Worm (Caenorhabditis elegans): ENCODE results near the gene sysm-1.
A peak's percentile ranks its signal among the peaks of the same experiment; 100 is the strongest.

sysm-1 gene

ce11 chrII:9060332-9060840 lies 22.6 kb downstream of the sysm-1 start (continued):
- no peak for TF ChIP-seq ceh-32 (tag; optimal IDR thresholded peaks at IDR 0.05; ENCODE audit: poor library complexity)
- TF ChIP-seq F10B5.3 (tag; optimal IDR thresholded peaks at IDR 0.05): no peak
- TF ChIP-seq aha-1 (tag): peak; percentile 100
- TF ChIP-seq lin-38 (GFP tag; IDR thresholded peaks at IDR 0.05): peak; percentile 83
- TF ChIP-seq gei-8 (GFP tag; optimal IDR thresholded peaks at IDR 0.05): no peak
- TF ChIP-seq D1046.2 (GFP tag; IDR thresholded peaks at IDR 0.05): no peak
- TF ChIP-seq nhr-11 (tag; optimal IDR thresholded peaks at IDR 0.05): peak; percentile 95
- no peak for TF ChIP-seq ztf-11 (tag; optimal IDR thresholded peaks at IDR 0.05)
- TF ChIP-seq F49E8.2 (tag; optimal IDR thresholded peaks at IDR 0.05; ENCODE audit: borderline replicate concordance): no peak
- TF ChIP-seq Y75B8A.6 (GFP tag; IDR thresholded peaks at IDR 0.05): no peak
- TF ChIP-seq ZK337.2 (GFP tag; IDR thresholded peaks at IDR 0.05): no peak
- peak; percentile 95 for TF ChIP-seq mxl-3 (GFP tag; optimal IDR thresholded peaks at IDR 0.05)
- no peak for TF ChIP-seq skn-1 (tag; optimal IDR thresholded peaks at IDR 0.05)
- peak; percentile 73 for TF ChIP-seq fkh-10 (GFP tag; optimal IDR thresholded peaks at IDR 0.05)
- no peak for TF ChIP-seq nhr-237 (tag; optimal IDR thresholded peaks at IDR 0.05)
- peak; percentile 49; the same call in 1 of the 2 replicates for TF ChIP-seq mdt-29 (GFP tag; IDR thresholded peaks at IDR 0.05)
- TF ChIP-seq hlh-30 (tag; optimal IDR thresholded peaks at IDR 0.05; ENCODE audit: insufficient read depth): peak; percentile 85
- TF ChIP-seq lim-7 (GFP tag; IDR thresholded peaks at IDR 0.05): 0 out of 2 replicates have a peak, but pooled peaks have one; percentile 44
- peak; percentile 83 for TF ChIP-seq ctbp-1 (GFP tag; IDR thresholded peaks at IDR 0.05)
- TF ChIP-seq spr-1 (tag; optimal IDR thresholded peaks at IDR 0.05): peak; percentile 79
- peak; percentile 28; the same call in 1 of the 2 replicates for TF ChIP-seq nhr-41 (GFP tag; IDR thresholded peaks at IDR 0.05)
- peak; percentile 96 for TF ChIP-seq nhr-77 (tag; optimal IDR thresholded peaks at IDR 0.05)
- no peak for TF ChIP-seq F26F4.8 (GFP tag; conservative IDR thresholded peaks at IDR 0.05)
- peak; percentile 97 for TF ChIP-seq mep-1 (tag; optimal IDR thresholded peaks at IDR 0.05)
- peak in 1 of 2 experiments; percentile 81 for TF ChIP-seq daf-16 (GFP tag; optimal IDR thresholded peaks at IDR 0.05)
- TF ChIP-seq daf-16 (tag; optimal IDR thresholded peaks at IDR 0.05): peak; percentile 88
- TF ChIP-seq dve-1 (tag; optimal IDR thresholded peaks at IDR 0.05; ENCODE audit: insufficient read depth): peak; percentile 98
- peak; percentile 95 for TF ChIP-seq nhr-6 (tag; optimal IDR thresholded peaks at IDR 0.05)
- no peak for TF ChIP-seq dmd-8 (GFP tag; IDR thresholded peaks at IDR 0.05)
- TF ChIP-seq Y105C5A.15 (GFP tag; IDR thresholded peaks at IDR 0.05): no peak
- no peak; the same call in 1 of the 2 replicates for TF ChIP-seq vab-7 (GFP tag; IDR thresholded peaks at IDR 0.05)
- no peak for TF ChIP-seq fos-1 (tag; optimal IDR thresholded peaks at IDR 0.05)
- no peak for TF ChIP-seq ceh-82 (tag; optimal IDR thresholded peaks at IDR 0.05)
- TF ChIP-seq sdz-12 (GFP tag; optimal IDR thresholded peaks at IDR 0.05): no peak
- no peak for TF ChIP-seq daf-8 (GFP tag; IDR thresholded peaks at IDR 0.05)
- TF ChIP-seq php-3 (GFP tag; IDR thresholded peaks at IDR 0.05): 0 out of 2 replicates have a peak, but pooled peaks have one; percentile 58
- peak; percentile 98 for TF ChIP-seq hlh-11 (tag; optimal IDR thresholded peaks at IDR 0.05)
- TF ChIP-seq lin-13 (GFP tag; optimal IDR thresholded peaks at IDR 0.05): peak; percentile 93
- peak; percentile 32 for TF ChIP-seq pqm-1 (tag; optimal IDR thresholded peaks at IDR 0.05)
- TF ChIP-seq lir-3 (tag; optimal IDR thresholded peaks at IDR 0.05): peak; percentile 9
- TF ChIP-seq aly-2 (tag; optimal IDR thresholded peaks at IDR 0.05): no peak
- peak; percentile 60; the same call in 1 of the 2 replicates for TF ChIP-seq madf-9 (GFP tag; conservative IDR thresholded peaks at IDR 0.05)
- TF ChIP-seq arid-1 (GFP tag; conservative IDR thresholded peaks at IDR 0.05): peak; percentile 76
- no peak for TF ChIP-seq nhr-76 (tag; optimal IDR thresholded peaks at IDR 0.05)
- TF ChIP-seq ceh-44 (GFP tag; IDR thresholded peaks at IDR 0.05): peak; percentile 43; the same call in 1 of the 2 replicates
- TF ChIP-seq mxl-2 (GFP tag; conservative IDR thresholded peaks at IDR 0.05): no peak
- TF ChIP-seq tra-1 (GFP tag; IDR thresholded peaks at IDR 0.05): peak; percentile 70
- TF ChIP-seq lin-1 (GFP tag; IDR thresholded peaks at IDR 0.05): no peak; the same call in 1 of the 2 replicates
- TF ChIP-seq attf-4 (tag; optimal IDR thresholded peaks at IDR 0.05): no peak
- TF ChIP-seq ama-1 (optimal IDR thresholded peaks at IDR 0.05): no peak
- no peak for TF ChIP-seq unc-39 (tag; optimal IDR thresholded peaks at IDR 0.05)
- TF ChIP-seq ces-1 (GFP tag; optimal IDR thresholded peaks at IDR 0.05): no peak
